Worm (Caenorhabditis elegans) whole organism, L1 larva: Measurements from ENCODE around the gene R08C7.12.

Source experiments
- F16B12.6 ChIP-seq: fragments of 150-350 bp; optimal IDR thresholded peaks from 2 replicates; lab custom pipeline; 2014; ENCODE audit warnings: missing biosample characterization, missing genetic modification characterization
- alr-1 ChIP-seq: fragments of 200-800 bp; sonication (Bioruptor generic); optimal IDR thresholded peaks from 2 replicates; lab custom pipeline; 2018; ENCODE audit warnings: borderline replicate concordance, mild to moderate bottlenecking, missing genetic modification characterization, missing compliant biosample characterization
- aly-2 ChIP-seq: fragments of 150-350 bp; optimal IDR thresholded peaks from 2 replicates; lab custom pipeline; 2014; ENCODE audit warnings: missing biosample characterization, missing genetic modification characterization
- blmp-1 ChIP-seq: fragments of 150-350 bp; optimal IDR thresholded peaks from 2 replicates; lab custom pipeline; 2014; ENCODE audit warnings: missing biosample characterization, missing genetic modification characterization
- ceh-82 ChIP-seq, 3 experiments: fragments of 150-350 bp in 1 of 3; sonication (generic microtip) in 2 of 3; optimal IDR thresholded peaks; 2 replicates each; lab custom pipeline; 2014 to 2017; ENCODE audit warnings: missing biosample characterization in 3 of 3, missing genetic modification characterization in 3 of 3
- ces-1 ChIP-seq: fragments of 150-350 bp; optimal IDR thresholded peaks from 2 replicates; lab custom pipeline; 2014; ENCODE audit warnings: missing biosample characterization, missing genetic modification reagents, missing genetic modification characterization
- dpl-1 ChIP-seq, 3 experiments: fragments of 150-350 bp in 2 of 3; sonication (generic microtip) in 1 of 3; optimal IDR thresholded peaks; 2 replicates each; lab custom pipeline; 2014 to 2017; ENCODE audit warnings: missing biosample characterization in 3 of 3, missing genetic modification characterization in 3 of 3, missing genetic modification reagents in 3 of 3
- dsc-1 ChIP-seq: sonication (generic microtip); optimal IDR thresholded peaks from 2 replicates; lab custom pipeline; 2016; ENCODE audit warnings: mild to moderate bottlenecking, missing genetic modification characterization, missing compliant biosample characterization
- efl-1 ChIP-seq, 4 experiments: fragments of 150-350 bp; optimal IDR thresholded peaks in 3 of 4; peaks in 1 of 4; 1 replicate in 1 of 4; 2 replicates in 3 of 4; lab custom pipeline; 2014; ENCODE audit warnings: missing biosample characterization in 2 of 4, missing genetic modification characterization in 2 of 4, missing genetic modification reagents in 2 of 4
- efl-3 ChIP-seq: fragments of 200-800 bp; sonication (Bioruptor generic); optimal IDR thresholded peaks from 2 replicates; lab custom pipeline; 2018; ENCODE audit warnings: mild to moderate bottlenecking, missing genetic modification characterization, missing compliant biosample characterization
- egl-13 ChIP-seq: sonication (generic microtip); optimal IDR thresholded peaks from 2 replicates; lab custom pipeline; 2016; ENCODE audit warnings: missing genotype, missing genetic modification reagents, missing genetic modification characterization, missing compliant biosample characterization
- elt-3 ChIP-seq, 6 experiments: fragments of 150-350 bp in 1 of 6; sonication (generic microtip); optimal IDR thresholded peaks; 2 replicates each; lab custom pipeline; 2017 to 2018; ENCODE audit warnings: missing biosample characterization in 6 of 6, missing genetic modification characterization in 6 of 6, inconsistent platforms in 1 of 6
- ets-5 ChIP-seq: fragments of 200-800 bp; sonication (Bioruptor generic); IDR thresholded peaks from 2 replicates; pipeline ENCODE4 v1.3.6; 2022; ENCODE audit warnings: missing genetic modification characterization, missing compliant biosample characterization
- fkh-4 ChIP-seq: sonication (generic microtip); optimal IDR thresholded peaks from 2 replicates; lab custom pipeline; 2016; ENCODE audit warnings: missing compliant biosample characterization, missing genetic modification characterization, borderline replicate concordance
- fkh-8 ChIP-seq: sonication (generic microtip); optimal IDR thresholded peaks from 2 replicates; lab custom pipeline; 2016; ENCODE audit warnings: mild to moderate bottlenecking, missing genetic modification characterization, missing compliant biosample characterization
- fos-1 ChIP-seq: fragments of 150-350 bp; optimal IDR thresholded peaks from 2 replicates; lab custom pipeline; 2014; ENCODE audit warnings: missing biosample characterization, missing genetic modification characterization
- grh-1 ChIP-seq: fragments of 200-800 bp; sonication (Bioruptor generic); IDR thresholded peaks from 2 replicates; pipeline ENCODE4 v1.3.6; 2022; ENCODE audit warnings: missing genetic modification reagents, missing genetic modification characterization, missing compliant biosample characterization
- hlh-4 ChIP-seq: sonication (generic microtip); optimal IDR thresholded peaks from 2 replicates; lab custom pipeline; 2016; ENCODE audit warnings: mild to moderate bottlenecking, missing genetic modification characterization, missing compliant biosample characterization
- irx-1 ChIP-seq: sonication (generic microtip); optimal IDR thresholded peaks from 2 replicates; lab custom pipeline; 2016; ENCODE audit warnings: missing genetic modification characterization, missing compliant biosample characterization
- isw-1 ChIP-seq: fragments of 200-800 bp; sonication (Bioruptor generic); IDR thresholded peaks from 2 replicates; pipeline ENCODE4 v1.3.6; 2022; ENCODE audit warnings: missing genetic modification characterization, missing compliant biosample characterization
- jun-1 ChIP-seq: fragments of 150-350 bp; optimal IDR thresholded peaks from 2 replicates; lab custom pipeline; 2014; ENCODE audit warnings: missing biosample characterization, missing genetic modification reagents, missing genetic modification characterization
- lin-13 ChIP-seq: fragments of 150-350 bp; optimal IDR thresholded peaks from 2 replicates; lab custom pipeline; 2014; ENCODE audit warnings: missing biosample characterization, missing genetic modification reagents, missing genetic modification characterization
- lin-14 ChIP-seq: fragments of 200-800 bp; sonication (Bioruptor generic); optimal IDR thresholded peaks from 2 replicates; lab custom pipeline; 2018; ENCODE audit warnings: mild to moderate bottlenecking, missing genetic modification characterization, moderate library complexity, missing compliant biosample characterization
- lin-15B ChIP-seq: fragments of 150-350 bp; sonication (generic microtip); optimal IDR thresholded peaks from 3 replicates; lab custom pipeline; 2014; ENCODE audit warnings: missing biosample characterization, missing genetic modification characterization
- lin-39 ChIP-seq: fragments of 150-350 bp; optimal IDR thresholded peaks from 2 replicates; lab custom pipeline; 2014; ENCODE audit warnings: missing biosample characterization, missing genetic modification reagents, missing genetic modification characterization
- lir-3 ChIP-seq: sonication (generic microtip); optimal IDR thresholded peaks from 2 replicates; lab custom pipeline; 2016; ENCODE audit warnings: mild to moderate bottlenecking, missing genetic modification characterization, moderate library complexity, missing compliant biosample characterization; ENCODE audit not compliant: poor library complexity
- lsy-2 ChIP-seq, 2 experiments: fragments of 150-350 bp; optimal IDR thresholded peaks; 2 replicates each; lab custom pipeline; 2014; ENCODE audit warnings: missing biosample characterization in 2 of 2, missing genetic modification characterization in 2 of 2
- mdl-1 ChIP-seq, 2 experiments: fragments of 150-350 bp; optimal IDR thresholded peaks; 2 replicates each; lab custom pipeline; 2014 to 2017; ENCODE audit warnings: missing biosample characterization in 2 of 2, missing genetic modification characterization in 2 of 2, inconsistent platforms in 1 of 2
- mep-1 ChIP-seq: fragments of 150-350 bp; optimal IDR thresholded peaks from 2 replicates; lab custom pipeline; 2014; ENCODE audit warnings: missing biosample characterization, missing genetic modification characterization
- nhr-11 ChIP-seq: fragments of 150-350 bp; optimal IDR thresholded peaks from 2 replicates; lab custom pipeline; 2014; ENCODE audit warnings: missing biosample characterization, missing genetic modification characterization
- nhr-19 ChIP-seq: fragments of 200-800 bp; sonication (Bioruptor generic); conservative IDR thresholded peaks from 2 replicates; pipeline ENCODE4 v1.3.6; 2022; ENCODE audit warnings: missing genetic modification characterization, missing compliant biosample characterization
- nhr-20 ChIP-seq: sonication (generic microtip); optimal IDR thresholded peaks from 2 replicates; lab custom pipeline; 2016; ENCODE audit warnings: mild to moderate bottlenecking, missing genetic modification characterization, missing compliant biosample characterization
- nhr-237 ChIP-seq: fragments of 150-350 bp; optimal IDR thresholded peaks from 2 replicates; lab custom pipeline; 2014; ENCODE audit warnings: missing biosample characterization, missing genetic modification characterization
- nhr-47 ChIP-seq: sonication (generic microtip); optimal IDR thresholded peaks from 2 replicates; lab custom pipeline; 2016; ENCODE audit warnings: mild to moderate bottlenecking, missing genetic modification characterization, moderate library complexity, missing compliant biosample characterization
- nhr-71 ChIP-seq: sonication (generic microtip); optimal IDR thresholded peaks from 2 replicates; lab custom pipeline; 2016; ENCODE audit warnings: mild to moderate bottlenecking, missing genetic modification characterization, moderate library complexity, missing compliant biosample characterization
- nhr-77 ChIP-seq: fragments of 150-350 bp; optimal IDR thresholded peaks from 2 replicates; lab custom pipeline; 2014; ENCODE audit warnings: missing biosample characterization, missing genetic modification characterization
- nhr-84 ChIP-seq: sonication (generic microtip); optimal IDR thresholded peaks from 2 replicates; lab custom pipeline; 2017; ENCODE audit warnings: missing biosample characterization, missing genetic modification characterization
- nhr-85 ChIP-seq: sonication (generic microtip); peaks from one replicate; lab custom pipeline; 2016; ENCODE audit warnings: missing genetic modification characterization, inconsistent platforms, missing compliant biosample characterization
- nhr-90 ChIP-seq: sonication (generic microtip); optimal IDR thresholded peaks from 2 replicates; lab custom pipeline; 2016; ENCODE audit warnings: mild to moderate bottlenecking, missing genetic modification characterization, missing compliant biosample characterization; ENCODE audit not compliant: poor library complexity
- pax-3 ChIP-seq: fragments of 200-800 bp; sonication (Bioruptor generic); optimal IDR thresholded peaks from 2 replicates; lab custom pipeline; 2018; ENCODE audit warnings: mild to moderate bottlenecking, missing genetic modification characterization, moderate library complexity, missing compliant biosample characterization
- pqm-1 ChIP-seq: sonication (generic microtip); optimal IDR thresholded peaks from 3 replicates; lab custom pipeline; 2017; ENCODE audit warnings: missing biosample characterization, missing genetic modification characterization
- snu-23 ChIP-seq: sonication (generic microtip); optimal IDR thresholded peaks from 2 replicates; lab custom pipeline; 2016; ENCODE audit warnings: missing genetic modification characterization, missing compliant biosample characterization
- sup-37 ChIP-seq: fragments of 200-800 bp; sonication (Bioruptor generic); optimal IDR thresholded peaks from 2 replicates; lab custom pipeline; 2018; ENCODE audit warnings: mild to moderate bottlenecking, missing genetic modification characterization, missing compliant biosample characterization
- swsn-7 ChIP-seq: sonication (generic microtip); optimal IDR thresholded peaks from 2 replicates; lab custom pipeline; 2016; ENCODE audit warnings: missing genetic modification characterization, missing compliant biosample characterization
- tbx-2 ChIP-seq: sonication (generic microtip); optimal IDR thresholded peaks from 2 replicates; lab custom pipeline; 2016; ENCODE audit warnings: missing genetic modification characterization, missing compliant biosample characterization
- unc-130 ChIP-seq: fragments of 150-350 bp; optimal IDR thresholded peaks from 2 replicates; lab custom pipeline; 2017; ENCODE audit warnings: missing biosample characterization, missing genetic modification characterization, inconsistent platforms
- unc-62 ChIP-seq: fragments of 150-350 bp; optimal IDR thresholded peaks from 2 replicates; lab custom pipeline; 2014; ENCODE audit warnings: missing biosample characterization, missing genetic modification reagents, missing genetic modification characterization
- unc-86 ChIP-seq: sonication (generic microtip); optimal IDR thresholded peaks from 2 replicates; lab custom pipeline; 2016; ENCODE audit warnings: missing genetic modification characterization, missing compliant biosample characterization
- xbp-1 ChIP-seq: sonication (generic microtip); optimal IDR thresholded peaks from 2 replicates; lab custom pipeline; 2016; ENCODE audit warnings: missing genetic modification characterization, missing compliant biosample characterization
- zag-1 ChIP-seq: fragments of 150-350 bp; optimal IDR thresholded peaks from 2 replicates; lab custom pipeline; 2014; ENCODE audit warnings: missing biosample characterization, missing genetic modification characterization
- zip-4 ChIP-seq: fragments of 200-800 bp; sonication (Bioruptor generic); optimal IDR thresholded peaks from 2 replicates; lab custom pipeline; 2018; ENCODE audit warnings: mild to moderate bottlenecking, missing genetic modification characterization, moderate library complexity, missing compliant biosample characterization
- ztf-4 ChIP-seq: fragments of 150-350 bp; optimal IDR thresholded peaks from 2 replicates; lab custom pipeline; 2014; ENCODE audit warnings: missing biosample characterization, missing genetic modification characterization

R08C7.12 gene

ce11 chrIV:4405126-4405525 lies 44.4 kb upstream of the R08C7.12 start, which contains the start of gene Y24D9A.7 (continued):
- TF ChIP-seq dsc-1 (tag; lab: Kevin White, UChicago) (peak; percentile 19), isw-1 (GFP tag; lab: Robert Waterston, UW) (no peak), pax-3 (tag; lab: Kevin White, UChicago) (no peak), nhr-85 (no peak), blmp-1 (tag; lab: Kevin White, UChicago) (peak; percentile 10), mep-1 (peak; percentile 21), fos-1 (tag; lab: Kevin White, UChicago) (no peak), elt-3 (tag; optimal IDR thresholded peaks at IDR 0.05; lab: Kevin White, UChicago) (no peak), efl-3 (GFP tag; lab: Kevin White, UChicago) (no peak), nhr-237 (tag; lab: Kevin White, UChicago) (no peak), nhr-84 (tag; lab: Kevin White, UChicago) (no peak), fkh-8 (tag; lab: Kevin White, UChicago) (no peak), snu-23 (peak; percentile 27), unc-62 (no peak), egl-13 (no peak), zip-4 (GFP tag; lab: Kevin White, UChicago) (no peak), swsn-7 (no peak), pqm-1 (no peak), nhr-19 (no peak), nhr-77 (tag; lab: Kevin White, UChicago) (no peak), unc-130 (peak; percentile 46), unc-86 (tag; lab: Kevin White, UChicago) (no peak), lin-13 (GFP tag; lab: Kevin White, UChicago) (no peak), alr-1 (tag; lab: Kevin White, UChicago) (no peak), F16B12.6 (tag; lab: Kevin White, UChicago) (no peak), dpl-1 (GFP tag; optimal IDR thresholded peaks at IDR 0.05; lab: Kevin White, UChicago) (peak in 2 of 3 experiments; percentile 7 to 12), jun-1 (no peak), aly-2 (tag; lab: Kevin White, UChicago) (no peak), xbp-1 (no peak), nhr-20 (peak; percentile 22), efl-1 (optimal IDR thresholded peaks at IDR 0.05; lab: Kevin White, UChicago) (no peak), efl-1 (GFP tag; optimal IDR thresholded peaks at IDR 0.05 in 1 of 2; lab: Kevin White, UChicago) (peak in 1 of 2 experiments; percentile 92), sup-37 (GFP tag; lab: Kevin White, UChicago) (no peak), lin-14 (peak; percentile 57), mdl-1 (tag; optimal IDR thresholded peaks at IDR 0.05; lab: Kevin White, UChicago) (no peak), ztf-4 (peak; percentile 55)

ce11 chrIV:4406054-4406539 lies 43.4 kb upstream of the R08C7.12 start:
- TF ChIP-seq aly-2 (tag; lab: Kevin White, UChicago) (peak; percentile 37), alr-1 (tag; lab: Kevin White, UChicago) (no peak), irx-1 (tag; lab: Kevin White, UChicago) (no peak), ceh-82 (tag; optimal IDR thresholded peaks at IDR 0.05; lab: Kevin White, UChicago) (peak; percentile 16 to 77 (median 61)), hlh-4 (no peak), nhr-71 (tag; lab: Kevin White, UChicago) (peak; percentile 87), ces-1 (no peak), lsy-2 (tag; optimal IDR thresholded peaks at IDR 0.05; lab: Kevin White, UChicago) (peak; percentile 47 to 79), fkh-4 (tag; lab: Kevin White, UChicago) (no peak), lin-15B (tag; lab: Kevin White, UChicago) (peak; percentile 73), nhr-90 (peak; percentile 42), tbx-2 (tag; lab: Kevin White, UChicago) (peak; percentile 72), efl-1 (optimal IDR thresholded peaks at IDR 0.05; lab: Kevin White, UChicago) (peak; percentile 71 to 82), efl-1 (GFP tag; optimal IDR thresholded peaks at IDR 0.05 in 1 of 2; lab: Kevin White, UChicago) (peak; percentile 76 to 97), ztf-4 (no peak), lin-39 (tag; lab: Kevin White, UChicago) (no peak), dsc-1 (tag; lab: Kevin White, UChicago) (peak; percentile 30), nhr-47 (peak; percentile 78), nhr-20 (peak; percentile 75), ets-5 (GFP tag; lab: Robert Waterston, UW) (no peak), jun-1 (no peak), nhr-11 (tag; lab: Kevin White, UChicago) (no peak), grh-1 (GFP tag; lab: Robert Waterston, UW) (peak; percentile 66; the same call in 1 of the 2 replicates), nhr-85 (peak; percentile 91), zag-1 (peak; percentile 1), lir-3 (tag; lab: Kevin White, UChicago) (peak; percentile 41), zip-4 (GFP tag; lab: Kevin White, UChicago) (no peak)
